Worm (Caenorhabditis elegans) whole organism, L3 larva: ENCODE measurements around the gene lrr-1.
A peak's percentile ranks its signal among the peaks of the same experiment; 100 is the strongest.

Source experiments
- R02D3.7 ChIP-seq: fragments of 150-350 bp; optimal IDR thresholded peaks from 2 replicates; lab custom pipeline; 2014; ENCODE audit warnings: missing biosample characterization, missing genetic modification characterization
- ZK546.5 ChIP-seq: sonication (generic microtip); optimal IDR thresholded peaks from 2 replicates; lab custom pipeline; 2017; ENCODE audit warnings: missing biosample characterization, missing genetic modification characterization
- ceh-28 ChIP-seq: fragments of 150-350 bp; optimal IDR thresholded peaks from 2 replicates; lab custom pipeline; 2014; ENCODE audit warnings: missing biosample characterization, missing genetic modification reagents, missing genetic modification characterization
- ceh-82 ChIP-seq: fragments of 150-350 bp; optimal IDR thresholded peaks from 2 replicates; lab custom pipeline; 2014; ENCODE audit warnings: missing biosample characterization, missing genetic modification characterization
- ceh-9 ChIP-seq: sonication (generic microtip); optimal IDR thresholded peaks from 2 replicates; lab custom pipeline; 2018; ENCODE audit warnings: missing biosample characterization, missing genetic modification characterization
- elt-1 ChIP-seq: fragments of 150-350 bp; optimal IDR thresholded peaks from 2 replicates; lab custom pipeline; 2014; ENCODE audit warnings: missing biosample characterization, missing genetic modification characterization
- elt-2 ChIP-seq: sonication (generic microtip); optimal IDR thresholded peaks from 2 replicates; lab custom pipeline; 2016; ENCODE audit warnings: missing genetic modification reagents, mild to moderate bottlenecking, missing genetic modification characterization, missing compliant biosample characterization
- fkh-10 ChIP-seq: sonication (generic microtip); optimal IDR thresholded peaks from 2 replicates; lab custom pipeline; 2017; ENCODE audit warnings: missing biosample characterization, missing genetic modification reagents, missing genetic modification characterization
- hmg-11 ChIP-seq: sonication (generic microtip); optimal IDR thresholded peaks from 2 replicates; lab custom pipeline; 2016; ENCODE audit warnings: missing genetic modification characterization, missing compliant biosample characterization
- jun-1 ChIP-seq: fragments of 150-350 bp; optimal IDR thresholded peaks from 2 replicates; lab custom pipeline; 2014; ENCODE audit warnings: missing biosample characterization, missing genetic modification reagents, missing genetic modification characterization
- lin-15B ChIP-seq: fragments of 150-350 bp; optimal IDR thresholded peaks from 2 replicates; lab custom pipeline; 2014; ENCODE audit warnings: missing biosample characterization, missing genetic modification characterization
- lin-39 ChIP-seq: fragments of 150-350 bp; optimal IDR thresholded peaks from 2 replicates; lab custom pipeline; 2018; ENCODE audit warnings: missing biosample characterization, missing genetic modification reagents, missing genetic modification characterization
- mdl-1 ChIP-seq: fragments of 150-350 bp; optimal IDR thresholded peaks from 2 replicates; lab custom pipeline; 2014; ENCODE audit warnings: missing biosample characterization, missing genetic modification characterization
- nfya-1 ChIP-seq: sonication (generic microtip); optimal IDR thresholded peaks from 2 replicates; lab custom pipeline; 2017; ENCODE audit warnings: missing genetic modification characterization, mild to moderate bottlenecking, missing compliant biosample characterization, antibody characterized with exemption, moderate library complexity; ENCODE audit not compliant: insufficient read depth
- nhr-11 ChIP-seq: fragments of 150-350 bp; optimal IDR thresholded peaks from 2 replicates; lab custom pipeline; 2014; ENCODE audit warnings: missing biosample characterization, missing genetic modification characterization
- nhr-12 ChIP-seq: fragments of 150-350 bp; optimal IDR thresholded peaks from 2 replicates; lab custom pipeline; 2014; ENCODE audit warnings: missing biosample characterization, missing genetic modification characterization
- nhr-237 ChIP-seq: fragments of 150-350 bp; optimal IDR thresholded peaks from 2 replicates; lab custom pipeline; 2014; ENCODE audit warnings: missing biosample characterization, missing genetic modification characterization
- nhr-25 ChIP-seq: sonication (generic microtip); optimal IDR thresholded peaks from 2 replicates; lab custom pipeline; 2017; ENCODE audit warnings: missing biosample characterization, missing genetic modification characterization
- nhr-28 ChIP-seq: fragments of 150-350 bp; optimal IDR thresholded peaks from 2 replicates; lab custom pipeline; 2014; ENCODE audit warnings: missing biosample characterization, missing genetic modification characterization
- nhr-76 ChIP-seq: fragments of 150-350 bp; sonication (generic microtip); optimal IDR thresholded peaks from 5 replicates; lab custom pipeline; 2014; ENCODE audit warnings: missing biosample characterization, missing genetic modification characterization
- pha-4 ChIP-seq: fragments of 150-350 bp; optimal IDR thresholded peaks from 2 replicates; lab custom pipeline; 2014; ENCODE audit warnings: missing biosample characterization, missing genetic modification reagents, missing genetic modification characterization
- pqm-1 ChIP-seq: fragments of 150-350 bp; optimal IDR thresholded peaks from 2 replicates; lab custom pipeline; 2017; ENCODE audit warnings: missing biosample characterization, missing genetic modification characterization, inconsistent platforms
- sea-2 ChIP-seq: fragments of 150-350 bp; sonication (generic microtip); optimal IDR thresholded peaks from 4 replicates; lab custom pipeline; 2014; ENCODE audit warnings: missing biosample characterization, missing genetic modification reagents, missing genetic modification characterization
- skn-1 ChIP-seq: fragments of 150-350 bp; optimal IDR thresholded peaks from 2 replicates; lab custom pipeline; 2014; ENCODE audit warnings: missing biosample characterization, missing genetic modification characterization
- snpc-4 ChIP-seq: fragments of 150-350 bp; optimal IDR thresholded peaks from 2 replicates; lab custom pipeline; 2014; ENCODE audit warnings: missing biosample characterization, missing genetic modification characterization
- tbx-2 ChIP-seq: sonication (generic microtip); optimal IDR thresholded peaks from 2 replicates; lab custom pipeline; 2016; ENCODE audit warnings: mild to moderate bottlenecking, missing genetic modification characterization, missing compliant biosample characterization
- unc-39 ChIP-seq: sonication (generic microtip); optimal IDR thresholded peaks from 4 replicates; lab custom pipeline; 2017; ENCODE audit warnings: missing biosample characterization, missing genetic modification characterization
- unc-62 ChIP-seq: fragments of 150-350 bp; sonication (generic microtip); optimal IDR thresholded peaks from 4 replicates; lab custom pipeline; 2014; ENCODE audit warnings: missing biosample characterization, missing genetic modification reagents, missing genetic modification characterization
- zag-1 ChIP-seq: fragments of 150-350 bp; optimal IDR thresholded peaks from 2 replicates; lab custom pipeline; 2014; ENCODE audit warnings: missing biosample characterization, missing genetic modification characterization
- ztf-11 ChIP-seq: fragments of 150-350 bp; optimal IDR thresholded peaks from 2 replicates; lab custom pipeline; 2014; ENCODE audit warnings: missing biosample characterization, missing genetic modification characterization
- ztf-4 ChIP-seq: fragments of 150-350 bp; optimal IDR thresholded peaks from 2 replicates; lab custom pipeline; 2014; ENCODE audit warnings: missing biosample characterization, missing genetic modification characterization

lrr-1 gene

ce11 chrII:4998657-4999056 lies 37.6 kb downstream of the lrr-1 start, which contains the start of gene F59A6.11:
F59A6.11 (minus strand) TSS chrII:4998757.
- no peak for TF ChIP-seq ZK546.5 (tag; lab: Kevin White, UChicago)
- TF ChIP-seq, all 47 proteins: peak for 0

ce11 chrII:4994939-4995338 lies 41.3 kb downstream of the lrr-1 start, which contains the start of gene rnh-1.0:
rnh-1.0 (plus strand) TSS chrII:4995327.
- TF ChIP-seq pha-4 (tag; lab: Kevin White, UChicago) (peak; percentile 5), nhr-25 (tag; lab: Kevin White, UChicago) (peak; percentile 1), nfya-1 (peak; percentile 3), ceh-9 (no peak), unc-39 (tag; lab: Kevin White, UChicago) (no peak)

DNA sequence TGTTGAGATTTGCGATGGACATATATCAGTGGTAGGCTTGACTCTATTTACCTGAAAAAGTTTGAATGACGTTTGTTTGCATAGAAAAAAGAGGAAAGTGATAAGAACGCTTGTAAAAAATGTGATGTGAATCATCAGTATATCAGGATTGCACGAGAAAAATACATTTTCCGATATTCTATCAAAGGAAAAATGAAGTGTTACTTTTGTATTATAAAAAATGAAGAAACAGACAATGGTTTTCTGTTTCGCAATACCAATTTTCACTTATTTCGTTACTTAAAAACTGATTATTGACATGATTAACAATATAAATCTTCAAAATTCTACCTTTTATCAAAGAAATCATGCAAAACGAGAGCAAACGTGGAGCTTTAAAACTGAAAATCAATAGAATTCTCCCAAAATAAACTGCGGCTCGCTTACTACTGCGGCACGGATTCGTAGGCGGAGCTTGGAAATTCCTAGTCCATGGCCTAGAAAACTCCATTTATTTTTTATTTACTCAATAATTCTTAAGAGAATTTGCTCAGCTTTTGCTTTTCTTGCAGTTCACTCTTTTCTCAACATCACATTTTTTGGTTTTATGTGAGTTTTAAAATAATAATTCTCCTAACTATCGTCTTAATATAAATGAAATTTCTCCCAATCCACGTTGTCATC lies 42.6 kb downstream of the lrr-1 start, which contains the start of the genes eif-1 and vps-24:
eif-1 (minus strand) TSS at position 51 of the 663 bp plus-strand sequence.
vps-24 (plus strand) TSS at position 469 of the 663 bp plus-strand sequence.
- TF ChIP-seq skn-1 (tag; lab: Kevin White, UChicago) (no peak), snpc-4 (tag; lab: Kevin White, UChicago) (peak; percentile 74), lin-15B (peak; percentile 73), hmg-11 (tag; lab: Kevin White, UChicago) (peak; percentile 80), nhr-25 (tag; lab: Kevin White, UChicago) (peak; percentile 35), elt-2 (tag; lab: Kevin White, UChicago) (peak; percentile 38), nfya-1 (peak; percentile 70), pqm-1 (tag; lab: Kevin White, UChicago) (no peak), pha-4 (tag; lab: Kevin White, UChicago) (peak; percentile 64), tbx-2 (tag; lab: Kevin White, UChicago) (no peak)

- TF ChIP-seq lin-39 (tag; lab: Kevin White, UChicago) = no peak
Measured at ce11 chrII:4992977-4993376, 43.3 kb downstream of the lrr-1 start, which contains the start of gene pigb-1. pigb-1 (minus strand) TSS chrII:4993077.

- TF ChIP-seq unc-39 (tag; lab: Kevin White, UChicago) (no peak), elt-1 (tag; lab: Kevin White, UChicago) (no peak), nhr-28 (tag; lab: Kevin White, UChicago) (no peak), lin-15B (no peak), sea-2 (no peak), ceh-28 (no peak), zag-1 (no peak), pqm-1 (tag; lab: Kevin White, UChicago) (no peak), tbx-2 (tag; lab: Kevin White, UChicago) (no peak), nhr-12 (tag; lab: Kevin White, UChicago) (no peak), R02D3.7 (no peak), unc-62 (GFP tag; lab: Kevin White, UChicago) (no peak), nhr-25 (tag; lab: Kevin White, UChicago) (no peak), nhr-76 (no peak), nfya-1 (no peak), ztf-4 (no peak), ztf-11 (tag; lab: Kevin White, UChicago) (no peak), pha-4 (tag; lab: Kevin White, UChicago) (no peak), nhr-11 (tag; lab: Kevin White, UChicago) (no peak), ceh-82 (tag; lab: Kevin White, UChicago) (no peak)
Measured at ce11 chrII:4989802-4990201, 46.4 kb downstream of the lrr-1 start, which contains the start of gene T27F7.12. T27F7.12 (plus strand) TSS chrII:4990102.

DNA sequence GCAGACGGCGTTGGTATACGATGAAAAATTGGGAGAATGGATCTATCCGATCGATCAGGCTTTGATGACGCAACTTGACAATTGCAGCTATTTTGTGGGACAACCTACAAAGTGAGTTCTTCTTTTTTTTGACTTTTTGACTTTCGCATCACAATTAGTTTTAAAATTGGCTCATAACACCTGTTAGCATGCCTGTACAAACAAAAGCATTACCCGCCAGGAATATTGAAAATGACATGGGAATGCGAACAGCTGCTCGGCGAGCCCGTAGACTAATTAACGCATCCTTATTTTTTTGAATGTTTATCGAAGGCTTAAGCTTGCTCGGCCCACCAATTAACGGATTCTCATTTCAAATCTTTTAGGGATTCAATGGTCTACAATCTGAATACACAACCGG lies 49.0 kb downstream of the lrr-1 start:
- no peak for TF ChIP-seq tbx-2 (tag; lab: Kevin White, UChicago)
- no peak for TF ChIP-seq fkh-10 (GFP tag; lab: Kevin White, UChicago)
- TF ChIP-seq ceh-28 = no peak
- TF ChIP-seq unc-62 (GFP tag; lab: Kevin White, UChicago) = no peak
- TF ChIP-seq nhr-237 = no peak
- TF ChIP-seq mdl-1 (tag; lab: Kevin White, UChicago) = no peak
- no peak for TF ChIP-seq nhr-28 (tag; lab: Kevin White, UChicago)
- TF ChIP-seq jun-1 (tag; lab: Kevin White, UChicago) = no peak
- TF ChIP-seq ZK546.5 (tag; lab: Kevin White, UChicago) = no peak
- no peak for TF ChIP-seq skn-1 (tag; lab: Kevin White, UChicago)
- TF ChIP-seq ztf-4 = no peak
- TF ChIP-seq nhr-12 (tag; lab: Kevin White, UChicago) = no peak
- TF ChIP-seq, all 47 proteins: peak for 0
